Worm (Caenorhabditis elegans) whole organism, L2 larva: ENCODE results near the gene cup-4.

Source experiments
- aly-2 ChIP-seq: fragments of 150-350 bp; optimal IDR thresholded peaks from 2 replicates; lab custom pipeline; 2014; ENCODE audit warnings: missing biosample characterization, missing genetic modification characterization
- blmp-1 ChIP-seq: sonication (generic microtip); optimal IDR thresholded peaks from 2 replicates; lab custom pipeline; 2017; ENCODE audit warnings: missing genetic modification characterization, mild to moderate bottlenecking, missing compliant biosample characterization, antibody characterized with exemption, moderate library complexity; ENCODE audit not compliant: insufficient read depth
- egl-27 ChIP-seq: sonication (generic microtip); optimal IDR thresholded peaks from 3 replicates; lab custom pipeline; 2017; ENCODE audit warnings: missing biosample characterization, missing genetic modification reagents, missing genetic modification characterization
- fos-1 ChIP-seq: fragments of 150-350 bp; optimal IDR thresholded peaks from 2 replicates; lab custom pipeline; 2014; ENCODE audit warnings: missing biosample characterization, missing genetic modification characterization
- lin-39 ChIP-seq: fragments of 150-350 bp; optimal IDR thresholded peaks from 2 replicates; lab custom pipeline; 2014; ENCODE audit warnings: missing biosample characterization, missing genetic modification reagents, missing genetic modification characterization
- mdl-1 ChIP-seq, 2 experiments: fragments of 150-350 bp in 1 of 2; sonication (generic microtip) in 1 of 2; optimal IDR thresholded peaks; 2 replicates each; lab custom pipeline; 2017; ENCODE audit warnings: missing biosample characterization in 2 of 2, missing genetic modification characterization in 2 of 2
- nhr-10 ChIP-seq: sonication (generic microtip); optimal IDR thresholded peaks from 2 replicates; lab custom pipeline; 2017; ENCODE audit warnings: missing biosample characterization, missing genetic modification characterization
- nhr-237 ChIP-seq: fragments of 150-350 bp; optimal IDR thresholded peaks from 2 replicates; lab custom pipeline; 2014; ENCODE audit warnings: missing biosample characterization, missing genetic modification characterization
- nhr-77 ChIP-seq: fragments of 150-350 bp; optimal IDR thresholded peaks from 2 replicates; lab custom pipeline; 2014; ENCODE audit warnings: missing biosample characterization, missing genetic modification characterization
- sma-9 ChIP-seq, 2 experiments: fragments of 150-350 bp in 1 of 2; sonication (generic microtip) in 1 of 2; optimal IDR thresholded peaks; 2 replicates each; lab custom pipeline; 2014 to 2016; ENCODE audit warnings: missing genetic modification characterization in 2 of 2, mild to moderate bottlenecking in 1 of 2, missing biosample characterization in 1 of 2, missing compliant biosample characterization in 1 of 2, missing genetic modification reagents in 1 of 2, moderate library complexity in 1 of 2
- snpc-4 ChIP-seq: fragments of 150-350 bp; optimal IDR thresholded peaks from 2 replicates; lab custom pipeline; 2014; ENCODE audit warnings: missing biosample characterization, missing genetic modification characterization
- unc-39 ChIP-seq: fragments of 150-350 bp; optimal IDR thresholded peaks from 2 replicates; lab custom pipeline; 2014; ENCODE audit warnings: missing biosample characterization, missing genetic modification characterization
- unc-62 ChIP-seq: fragments of 150-350 bp; optimal IDR thresholded peaks from 2 replicates; lab custom pipeline; 2014; ENCODE audit warnings: missing biosample characterization, missing genetic modification reagents, missing genetic modification characterization
- ztf-11 ChIP-seq: sonication (generic microtip); optimal IDR thresholded peaks from 2 replicates; lab custom pipeline; 2017; ENCODE audit warnings: missing biosample characterization, missing genetic modification characterization

- TF ChIP-seq unc-39 (tag; lab: Kevin White, UChicago) = no peak
- TF ChIP-seq nhr-237 = no peak
- TF ChIP-seq unc-62 (GFP tag; lab: Kevin White, UChicago) = no peak
- TF ChIP-seq nhr-77 = no peak
- no peak for TF ChIP-seq snpc-4 (tag; lab: Kevin White, UChicago)
- no peak for TF ChIP-seq aly-2 (tag; lab: Kevin White, UChicago)
- TF ChIP-seq egl-27 = no peak
- TF ChIP-seq blmp-1 (tag; lab: Kevin White, UChicago) = no peak
- TF ChIP-seq ztf-11 (tag; lab: Kevin White, UChicago) = no peak
- TF ChIP-seq nhr-10 (tag; lab: Kevin White, UChicago) = no peak
- TF ChIP-seq lin-39 (tag; lab: Kevin White, UChicago) = no peak
- TF ChIP-seq fos-1 (tag; lab: Kevin White, UChicago) = no peak
- TF ChIP-seq mdl-1 (tag; optimal IDR thresholded peaks at IDR 0.05; lab: Kevin White, UChicago) = no peak
- TF ChIP-seq sma-9 (GFP tag; optimal IDR thresholded peaks at IDR 0.05; lab: Kevin White, UChicago) = no peak
- TF ChIP-seq sma-9 (tag; optimal IDR thresholded peaks at IDR 0.05; lab: Kevin White, UChicago) = no peak
These were observed at the start of gene cup-4 for ce11 chrIII:7866189-7866588.
